Fruit fly (Drosophila melanogaster): ENCODE results near the gene CG13473.

Gene CG13473

DNA sequence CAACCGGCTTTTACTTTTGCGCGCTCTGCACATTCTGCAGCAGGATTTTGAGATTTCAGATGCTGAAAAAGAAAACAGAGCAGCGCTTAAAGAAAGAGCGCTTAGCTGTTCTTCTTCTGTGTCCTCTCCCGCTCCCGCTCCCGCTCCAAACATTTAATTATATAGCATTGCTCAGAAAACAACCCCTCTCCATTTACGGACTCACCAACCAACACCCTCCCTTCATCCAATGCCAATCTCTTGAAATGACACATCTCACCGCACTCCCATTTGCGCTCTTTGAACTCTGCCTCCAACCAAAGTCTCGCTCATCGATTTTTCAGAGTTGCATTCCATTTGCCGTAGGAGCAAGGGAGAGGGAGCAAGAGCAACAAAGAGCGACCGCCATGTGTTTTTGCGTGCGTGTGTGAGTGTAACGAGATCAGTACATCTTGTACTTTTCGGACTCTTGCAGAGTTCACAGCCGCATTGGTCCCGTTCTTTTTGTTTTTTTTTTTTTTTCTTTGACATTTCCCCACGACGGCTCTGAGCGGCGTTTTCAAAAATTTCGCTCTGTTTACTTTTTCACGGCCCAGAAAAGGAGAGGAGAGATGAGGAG, 26.6 kb downstream of the CG13473 start (continued):
- TF ChIP-seq Sox102F (GFP tag; optimal IDR thresholded peaks at IDR 0.05) (no peak), pan (optimal IDR thresholded peaks at IDR 0.05) (no peak), pan (GFP tag; optimal IDR thresholded peaks at IDR 0.05 in 1 of 2, IDR thresholded peaks at IDR 0.05 in 1 of 2) (peak in 1 of 2 experiments; percentile 19), CG34376 (GFP tag; optimal IDR thresholded peaks at IDR 0.05) (peak; percentile 56), CG8359 (GFP tag; optimal IDR thresholded peaks at IDR 0.05; ENCODE audit: borderline replicate concordance) (no peak), ken (GFP tag; IDR thresholded peaks at IDR 0.05) (no peak), Fer1 (GFP tag; optimal IDR thresholded peaks at IDR 0.05) (peak; percentile 25), sna (GFP tag; IDR thresholded peaks at IDR 0.05; ENCODE audit: partially characterized antibody) (peak; percentile 75; the same call in 1 of the 2 replicates), CG31441 (GFP tag; IDR thresholded peaks at IDR 0.05) (no peak), CG7556 (GFP tag; optimal IDR thresholded peaks at IDR 0.05) (no peak), Awh (GFP tag; IDR thresholded peaks at IDR 0.05) (no peak), tna (GFP tag; IDR thresholded peaks at IDR 0.05; ENCODE audit: partially characterized antibody) (no peak), CG30431 (GFP tag; optimal IDR thresholded peaks at IDR 0.05) (no peak), unc-4 (GFP tag; IDR thresholded peaks at IDR 0.05; ENCODE audit: partially characterized antibody) (0 out of 2 replicates have a peak, but pooled peaks have one; percentile 49), CG7372 (GFP tag; IDR thresholded peaks at IDR 0.05) (no peak)

DNA sequence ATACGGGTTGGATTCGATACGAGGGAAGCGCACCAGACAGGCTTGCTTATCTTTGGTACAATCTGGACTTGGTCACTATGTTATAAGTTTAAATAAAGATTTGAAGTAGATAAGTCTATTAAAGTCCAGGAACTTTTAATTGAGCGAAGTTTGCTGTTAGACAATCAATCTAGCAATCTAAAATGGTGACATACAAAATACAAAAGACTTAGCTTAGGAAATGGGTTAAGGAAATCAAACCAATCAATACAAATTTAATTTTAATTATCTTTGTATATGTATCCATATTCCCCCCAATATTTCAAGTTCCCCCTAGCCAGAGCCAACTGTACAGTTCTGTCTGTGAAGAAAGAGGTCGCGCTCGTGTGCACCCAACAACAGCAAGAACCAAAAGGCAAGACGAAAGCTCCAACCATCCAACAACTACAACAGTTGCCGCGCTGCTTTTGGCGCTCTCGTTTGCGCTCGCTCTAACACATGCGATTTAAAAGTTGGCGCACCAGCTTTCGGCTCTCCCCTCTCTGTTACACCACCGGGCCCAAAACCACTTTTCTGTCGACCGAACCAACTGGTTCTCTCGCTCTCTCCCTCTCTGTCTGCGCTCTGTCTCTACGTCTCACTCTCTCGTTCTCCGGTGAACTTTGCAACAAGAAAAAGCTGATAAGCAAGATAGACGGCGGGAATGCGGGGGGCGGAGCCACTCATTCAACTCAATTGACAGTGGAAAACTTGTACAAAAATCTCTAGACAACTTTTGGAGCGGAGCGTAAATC, 27.6 kb downstream of the CG13473 start:
- TF ChIP-seq CG12219 (GFP tag; optimal IDR thresholded peaks at IDR 0.05) (peak; percentile 80), gcm (GFP tag; optimal IDR thresholded peaks at IDR 0.05) (peak; percentile 74), CG6654 (GFP tag; optimal IDR thresholded peaks at IDR 0.05) (peak; percentile 76), disco-r (GFP tag; optimal IDR thresholded peaks at IDR 0.05) (peak; percentile 74), Bteb2 (GFP tag; optimal IDR thresholded peaks at IDR 0.05) (peak; percentile 85), nerfin-2 (GFP tag; IDR thresholded peaks at IDR 0.05; ENCODE audit: partially characterized antibody) (no peak), esg (GFP tag; conservative IDR thresholded peaks at IDR 0.05) (peak; percentile 79), Sox100B (GFP tag; optimal IDR thresholded peaks at IDR 0.05) (peak; percentile 95), dysf (GFP tag; IDR thresholded peaks at IDR 0.05) (peak; percentile 94), Trl (optimal IDR thresholded peaks at IDR 0.05) (peak; percentile 98 to 100), Trl (GFP tag; optimal IDR thresholded peaks at IDR 0.05) (no peak), CG2875 (GFP tag; optimal IDR thresholded peaks at IDR 0.05) (peak; percentile 70), Atf6 (GFP tag; IDR thresholded peaks at IDR 0.05) (peak; percentile 81), mam (GFP tag; optimal IDR thresholded peaks at IDR 0.05) (peak; percentile 84), NC2α (GFP tag; optimal IDR thresholded peaks at IDR 0.05) (peak; percentile 75), Rfx (GFP tag; IDR thresholded peaks at IDR 0.05) (peak; percentile 80), CG7372 (GFP tag; IDR thresholded peaks at IDR 0.05) (peak; percentile 86), TFAM (GFP tag; optimal IDR thresholded peaks at IDR 0.05) (peak; percentile 3), luna (GFP tag; optimal IDR thresholded peaks at IDR 0.05) (peak; percentile 61), Vsx1 (GFP tag; optimal IDR thresholded peaks at IDR 0.05) (peak; percentile 48), Optix (GFP tag; IDR thresholded peaks at IDR 0.05) (peak; percentile 49; the same call in 1 of the 3 replicates), sr (GFP tag; IDR thresholded peaks at IDR 0.05) (no peak; the same call in 2 of the 3 replicates), row (GFP tag; IDR thresholded peaks at IDR 0.05) (peak; percentile 92), kah (GFP tag; optimal IDR thresholded peaks at IDR 0.05) (peak; percentile 51), CG6813 (GFP tag; optimal IDR thresholded peaks at IDR 0.05) (peak; percentile 57), Hmr (GFP tag; optimal IDR thresholded peaks at IDR 0.05) (peak; percentile 89), Dek (tag; optimal IDR thresholded peaks at IDR 0.05) (peak; percentile 85), CG30403 (GFP tag; optimal IDR thresholded peaks at IDR 0.05) (peak; percentile 93), CG9437 (GFP tag; optimal IDR thresholded peaks at IDR 0.05) (peak; percentile 89), Blimp-1 (GFP tag; optimal IDR thresholded peaks at IDR 0.05) (peak; percentile 77), otp (GFP tag; IDR thresholded peaks at IDR 0.05) (no peak), ttk (GFP tag; IDR thresholded peaks at IDR 0.05) (peak; percentile 78), CG11456 (GFP tag; IDR thresholded peaks at IDR 0.05) (peak; percentile 87), cg (GFP tag; optimal IDR thresholded peaks at IDR 0.05) (peak; percentile 63)
